Fruit fly (Drosophila melanogaster): ENCODE results near the gene ppk5.

Gene ppk5

dm6 chr3L:21529108-21529507 is 5.4 kb upstream of the ppk5 start, which contains the start of gene Arv1 (continued):
- TF ChIP-seq crp (GFP tag; optimal IDR thresholded peaks at IDR 0.05), result peak; percentile 19 to 83
- TF ChIP-seq slou (GFP tag; optimal IDR thresholded peaks at IDR 0.05), result no peak
- no peak for TF ChIP-seq Hr78 (GFP tag; optimal IDR thresholded peaks at IDR 0.05)
- TF ChIP-seq chif (GFP tag; optimal IDR thresholded peaks at IDR 0.05), result no peak
- peak; percentile 59 for TF ChIP-seq MBD-R2 (GFP tag; IDR thresholded peaks at IDR 0.05)
- TF ChIP-seq cato (GFP tag; optimal IDR thresholded peaks at IDR 0.05; ENCODE audit: borderline replicate concordance), result no peak
- TF ChIP-seq zfh2 (GFP tag; optimal IDR thresholded peaks at IDR 0.05), result no peak
- no peak for TF ChIP-seq fu2 (GFP tag; optimal IDR thresholded peaks at IDR 0.05)
- no peak for TF ChIP-seq CG33557 (GFP tag; optimal IDR thresholded peaks at IDR 0.05)
- peak; percentile 48 for TF ChIP-seq CG30020 (tag; optimal IDR thresholded peaks at IDR 0.05)
- peak; percentile 54 for TF ChIP-seq MESR4 (GFP tag; optimal IDR thresholded peaks at IDR 0.05)
- TF ChIP-seq Dp (GFP tag; optimal IDR thresholded peaks at IDR 0.05), result peak; percentile 30
- TF ChIP-seq sr (GFP tag; IDR thresholded peaks at IDR 0.05), result no peak
- peak in 1 of 2 experiments; percentile 7 for TF ChIP-seq Pdp1 (GFP tag; optimal IDR thresholded peaks at IDR 0.05)
- TF ChIP-seq cad (GFP tag; optimal IDR thresholded peaks at IDR 0.05), result no peak
- peak; percentile 44 for TF ChIP-seq pzg (GFP tag; optimal IDR thresholded peaks at IDR 0.05)
- TF ChIP-seq BEAF-32 (GFP tag; optimal IDR thresholded peaks at IDR 0.05), result peak; percentile 9
- peak; percentile 61 for TF ChIP-seq CG9797 (GFP tag; optimal IDR thresholded peaks at IDR 0.05)

dm6 chr3L:21533270-21533948 is 1.1 kb upstream of the ppk5 start, which contains the start of gene Mkrn1:
TSS of gene Mkrn1 (minus strand) at chr3L:21533713.
- TF ChIP-seq ato (GFP tag; IDR thresholded peaks at IDR 0.05; ENCODE audit: partially characterized antibody) (peak; percentile 79), Ssrp (tag; optimal IDR thresholded peaks at IDR 0.05) (no peak), grn (GFP tag; optimal IDR thresholded peaks at IDR 0.05) (no peak), Myb (GFP tag; optimal IDR thresholded peaks at IDR 0.05) (peak; percentile 93), pfk (GFP tag; optimal IDR thresholded peaks at IDR 0.05) (peak; percentile 94), CG4617 (GFP tag; optimal IDR thresholded peaks at IDR 0.05; ENCODE audit: borderline replicate concordance) (peak; percentile 96), knrl (GFP tag; IDR thresholded peaks at IDR 0.05; ENCODE audit: partially characterized antibody) (peak; percentile 58; the same call in 2 of the 3 replicates), CG6791 (GFP tag; IDR thresholded peaks at IDR 0.05; ENCODE audit: partially characterized antibody) (peak; percentile 94), Dll (GFP tag; IDR thresholded peaks at IDR 0.05; ENCODE audit: partially characterized antibody) (peak; percentile 63; the same call in 3 of the 4 replicates), CG33213 (GFP tag; optimal IDR thresholded peaks at IDR 0.05) (peak; percentile 66), nau (GFP tag; optimal IDR thresholded peaks at IDR 0.05) (no peak), Hr78 (GFP tag; optimal IDR thresholded peaks at IDR 0.05) (no peak), CG34376 (GFP tag; optimal IDR thresholded peaks at IDR 0.05) (peak; percentile 5), unc-4 (GFP tag; IDR thresholded peaks at IDR 0.05; ENCODE audit: partially characterized antibody) (peak; percentile 41; the same call in 1 of the 2 replicates), zen (tag; optimal IDR thresholded peaks at IDR 0.05) (peak; percentile 4), nom (GFP tag; optimal IDR thresholded peaks at IDR 0.05) (peak; percentile 41), ewg (GFP tag; optimal IDR thresholded peaks at IDR 0.05) (no peak), CG7963 (GFP tag; IDR thresholded peaks at IDR 0.05; ENCODE audit: partially characterized antibody) (peak; percentile 90), Hr51 (GFP tag; optimal IDR thresholded peaks at IDR 0.05) (no peak), CG42726 (GFP tag; IDR thresholded peaks at IDR 0.05; ENCODE audit: partially characterized antibody) (peak; percentile 51; the same call in 1 of the 2 replicates), CG9797 (GFP tag; optimal IDR thresholded peaks at IDR 0.05) (peak; percentile 81), D19B (GFP tag; optimal IDR thresholded peaks at IDR 0.05) (peak; percentile 88), stwl (tag; optimal IDR thresholded peaks at IDR 0.05) (peak; percentile 78), gce (GFP tag; IDR thresholded peaks at IDR 0.05) (no peak), CG31365 (tag; optimal IDR thresholded peaks at IDR 0.05) (no peak), CG2116 (GFP tag; optimal IDR thresholded peaks at IDR 0.05) (peak; percentile 9), CG34224 (GFP tag; IDR thresholded peaks at IDR 0.05; ENCODE audit: partially characterized antibody) (peak; percentile 62; the same call in 2 of the 3 replicates), BtbVII (GFP tag; optimal IDR thresholded peaks at IDR 0.05) (no peak), CG17829 (tag; optimal IDR thresholded peaks at IDR 0.05) (peak; percentile 47)

Measured in whole organism, embryonic.